Fruit fly (Drosophila melanogaster): ENCODE data around the gene CG17816.

The CG17816 gene

DNA sequence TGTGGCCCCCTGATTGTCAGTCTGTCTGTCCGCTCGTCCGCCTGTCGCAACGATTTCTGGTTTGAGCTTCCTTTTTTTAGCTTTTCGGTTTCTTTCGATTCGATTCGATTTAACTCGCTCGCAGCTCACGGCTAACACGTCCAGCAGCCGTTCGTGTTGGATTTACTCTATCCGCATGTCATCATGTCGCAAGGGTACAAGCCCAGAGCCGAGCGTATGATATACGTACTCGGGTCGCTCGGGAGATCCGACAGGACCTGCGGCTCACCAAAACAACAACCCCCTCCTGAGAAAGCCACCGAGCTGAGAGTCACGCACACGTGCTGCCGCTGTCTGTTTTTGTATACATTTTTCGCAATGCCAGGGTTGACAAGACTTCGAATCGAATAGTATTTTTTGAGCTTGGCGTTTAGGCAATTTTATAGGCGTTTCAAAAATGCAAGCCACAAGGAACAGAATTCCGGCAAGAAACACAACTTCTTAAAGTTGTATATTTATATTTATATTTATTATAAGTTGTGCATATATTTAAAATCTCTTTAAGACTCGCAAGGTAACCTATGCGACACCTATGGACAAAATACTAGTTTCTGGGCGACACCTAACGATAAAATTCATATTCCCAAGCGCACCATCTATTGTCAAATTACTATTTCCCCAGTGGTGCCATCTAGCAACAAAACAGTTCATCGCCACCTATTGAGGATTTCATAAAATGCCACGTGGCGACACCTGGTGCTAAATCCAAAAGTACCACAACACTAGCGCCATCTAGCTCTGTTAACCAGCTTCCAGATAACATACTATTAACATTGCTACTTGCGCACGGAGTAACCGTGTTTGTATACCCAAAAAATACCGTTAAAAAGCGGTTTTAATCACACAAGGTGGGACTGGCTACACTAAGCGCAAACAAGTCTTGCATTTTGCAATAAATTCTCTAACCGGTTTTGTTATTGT is 76.6 kb downstream of the CG17816 start, which contains the start of the genes CG2993 and sgll (continued):
- TF ChIP-seq CG10669 (GFP tag; optimal IDR thresholded peaks at IDR 0.05) (peak; percentile 66), CG34406 (GFP tag; optimal IDR thresholded peaks at IDR 0.05) (peak; percentile 61), topi (GFP tag; optimal IDR thresholded peaks at IDR 0.05) (peak; percentile 71), ss (GFP tag; optimal IDR thresholded peaks at IDR 0.05) (no peak), Blimp-1 (GFP tag; optimal IDR thresholded peaks at IDR 0.05) (peak; percentile 36), esn (GFP tag; optimal IDR thresholded peaks at IDR 0.05) (peak; percentile 90), Hr39 (GFP tag; optimal IDR thresholded peaks at IDR 0.05) (peak; percentile 95), Sox102F (GFP tag; optimal IDR thresholded peaks at IDR 0.05) (peak; percentile 61), Ets21C (GFP tag; optimal IDR thresholded peaks at IDR 0.05) (peak; percentile 80), CG10631 (GFP tag; optimal IDR thresholded peaks at IDR 0.05) (peak; percentile 73), Smox (GFP tag; optimal IDR thresholded peaks at IDR 0.05) (peak; percentile 79), CG7368 (GFP tag; optimal IDR thresholded peaks at IDR 0.05) (peak; percentile 63), Hr38 (GFP tag; optimal IDR thresholded peaks at IDR 0.05) (no peak), CG3032 (tag; optimal IDR thresholded peaks at IDR 0.05) (peak; percentile 50), CG1621 (tag; optimal IDR thresholded peaks at IDR 0.05) (peak; percentile 51), fkh (GFP tag; optimal IDR thresholded peaks at IDR 0.05) (peak; percentile 88), pdm3 (GFP tag; optimal IDR thresholded peaks at IDR 0.05) (peak; percentile 85), Eip75B (GFP tag; optimal IDR thresholded peaks at IDR 0.05) (peak; percentile 49), CG9139 (GFP tag; optimal IDR thresholded peaks at IDR 0.05) (no peak), spab (GFP tag; optimal IDR thresholded peaks at IDR 0.05) (peak; percentile 11), CG4318 (GFP tag; optimal IDR thresholded peaks at IDR 0.05) (peak; percentile 52), Lpt (GFP tag; optimal IDR thresholded peaks at IDR 0.05) (peak; percentile 41), CG6854 (GFP tag; optimal IDR thresholded peaks at IDR 0.05) (no peak), CG11294 (GFP tag; IDR thresholded peaks at IDR 0.05) (peak; percentile 41; the same call in 1 of the 2 replicates), acj6 (GFP tag; optimal IDR thresholded peaks at IDR 0.05) (peak; percentile 85), OdsH (GFP tag; optimal IDR thresholded peaks at IDR 0.05) (peak; percentile 88), CG6792 (GFP tag; optimal IDR thresholded peaks at IDR 0.05) (peak; percentile 75), CG3919 (GFP tag; optimal IDR thresholded peaks at IDR 0.05) (peak; percentile 85), cyc (GFP tag; optimal IDR thresholded peaks at IDR 0.05) (peak; percentile 97), Sox14 (GFP tag; optimal IDR thresholded peaks at IDR 0.05) (peak; percentile 82), CG32006 (GFP tag; optimal IDR thresholded peaks at IDR 0.05) (peak; percentile 59), CG8119 (GFP tag; IDR thresholded peaks at IDR 0.05) (no peak), CG15336 (GFP tag; IDR thresholded peaks at IDR 0.05) (no peak), CG6808 (GFP tag; optimal IDR thresholded peaks at IDR 0.05) (peak; percentile 50), fd59A (GFP tag; optimal IDR thresholded peaks at IDR 0.05) (peak; percentile 48)
